Fruit fly (Drosophila melanogaster): ENCODE data around the gene hzg.

Gene hzg

DNA sequence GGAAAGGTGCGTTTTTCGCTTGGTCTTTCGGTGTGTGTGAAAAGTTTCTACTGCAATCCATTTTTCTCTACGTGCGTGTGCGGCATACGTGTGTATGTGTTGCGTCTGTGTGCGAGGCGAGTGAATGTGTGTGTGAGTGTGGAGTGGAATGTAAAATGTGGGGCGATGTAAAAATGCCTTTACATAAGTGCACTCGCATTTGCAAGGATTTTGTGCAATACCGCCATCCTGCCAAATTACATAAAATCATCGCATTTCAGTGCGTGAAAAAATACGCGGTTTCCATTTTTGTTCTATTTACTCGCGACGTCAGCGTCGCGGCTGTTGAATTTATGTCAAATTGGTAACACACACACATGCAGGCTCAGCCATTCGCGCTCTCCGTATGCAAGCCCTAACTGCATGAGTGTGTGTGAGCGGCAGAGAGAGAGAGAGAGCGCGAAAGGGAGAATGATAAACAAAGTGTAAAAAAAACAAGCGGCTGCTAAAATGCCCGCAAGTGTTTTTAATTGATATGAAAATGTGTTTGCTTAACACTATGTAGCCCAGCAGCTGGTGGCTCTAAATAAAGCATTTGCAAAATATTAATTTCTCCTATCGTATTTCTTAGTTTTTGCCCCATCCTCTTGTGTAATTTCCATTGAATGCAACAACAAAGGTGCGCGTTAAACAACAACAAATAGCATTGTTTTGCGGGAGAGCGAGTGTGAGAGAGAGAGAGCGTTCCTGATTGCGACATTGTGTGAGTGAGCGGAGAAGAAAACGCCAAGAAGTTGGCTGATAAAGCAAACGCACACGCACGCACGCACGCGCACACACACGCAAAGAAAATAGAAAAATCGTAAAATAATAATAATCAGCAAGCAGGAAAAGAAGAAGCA, 47.8 kb upstream of the hzg start (continued):
- TF ChIP-seq B-H1 (GFP tag; IDR thresholded peaks at IDR 0.05) (no peak), CG4360 (GFP tag; IDR thresholded peaks at IDR 0.05) (peak; percentile 89), unc-4 (GFP tag; IDR thresholded peaks at IDR 0.05; ENCODE audit: partially characterized antibody) (no peak), bsh (GFP tag; optimal IDR thresholded peaks at IDR 0.05) (peak in 1 of 2 experiments; percentile 18), YL-1 (GFP tag; optimal IDR thresholded peaks at IDR 0.05) (peak; percentile 12), ewg (GFP tag; optimal IDR thresholded peaks at IDR 0.05) (peak; percentile 31), CG10654 (GFP tag; optimal IDR thresholded peaks at IDR 0.05) (no peak), knrl (GFP tag; IDR thresholded peaks at IDR 0.05; ENCODE audit: partially characterized antibody) (peak; percentile 33; the same call in 2 of the 3 replicates), nmo (GFP tag; optimal IDR thresholded peaks at IDR 0.05) (peak; percentile 30), tna (GFP tag; IDR thresholded peaks at IDR 0.05; ENCODE audit: partially characterized antibody) (no peak), gt (GFP tag; IDR thresholded peaks at IDR 0.05) (no peak), zfh1 (GFP tag; IDR thresholded peaks at IDR 0.05) (no peak), Dfd (GFP tag; optimal IDR thresholded peaks at IDR 0.05) (peak; percentile 4 to 96), sens (GFP tag) (peak; percentile 80), nom (GFP tag; optimal IDR thresholded peaks at IDR 0.05) (peak; percentile 36), Pdp1 (GFP tag; optimal IDR thresholded peaks at IDR 0.05) (peak in 1 of 2 experiments; percentile 78), hbn (GFP tag; IDR thresholded peaks at IDR 0.05; ENCODE audit: partially characterized antibody) (no peak; the same call in 1 of the 2 replicates), CG17385 (GFP tag; optimal IDR thresholded peaks at IDR 0.05) (peak; percentile 87), CG12104 (GFP tag; optimal IDR thresholded peaks at IDR 0.05) (peak; percentile 6), nerfin-1 (tag; optimal IDR thresholded peaks at IDR 0.05) (peak; percentile 97), CG6813 (GFP tag; optimal IDR thresholded peaks at IDR 0.05) (peak; percentile 45), Elba2 (GFP tag; optimal IDR thresholded peaks at IDR 0.05) (peak; percentile 28), trem (tag; optimal IDR thresholded peaks at IDR 0.05) (no peak), tio (GFP tag; optimal IDR thresholded peaks at IDR 0.05) (no peak), Hr51 (GFP tag; optimal IDR thresholded peaks at IDR 0.05) (no peak), CG9727 (GFP tag; optimal IDR thresholded peaks at IDR 0.05) (peak; percentile 7), CkIIα-i1 (GFP tag; IDR thresholded peaks at IDR 0.05) (no peak), CG11247 (GFP tag; IDR thresholded peaks at IDR 0.05) (no peak), kah (GFP tag; optimal IDR thresholded peaks at IDR 0.05) (peak; percentile 39), CG4707 (GFP tag; optimal IDR thresholded peaks at IDR 0.05) (no peak), CG12299 (tag; optimal IDR thresholded peaks at IDR 0.05) (peak; percentile 19), NfI (GFP tag; optimal IDR thresholded peaks at IDR 0.05) (no peak), Trl (optimal IDR thresholded peaks at IDR 0.05) (peak; percentile 88 to 99), Trl (GFP tag; optimal IDR thresholded peaks at IDR 0.05) (peak; percentile 37), crp (GFP tag; optimal IDR thresholded peaks at IDR 0.05) (no peak), Aef1 (GFP tag; IDR thresholded peaks at IDR 0.05) (peak; percentile 32; the same call in 2 of the 3 replicates)

DNA sequence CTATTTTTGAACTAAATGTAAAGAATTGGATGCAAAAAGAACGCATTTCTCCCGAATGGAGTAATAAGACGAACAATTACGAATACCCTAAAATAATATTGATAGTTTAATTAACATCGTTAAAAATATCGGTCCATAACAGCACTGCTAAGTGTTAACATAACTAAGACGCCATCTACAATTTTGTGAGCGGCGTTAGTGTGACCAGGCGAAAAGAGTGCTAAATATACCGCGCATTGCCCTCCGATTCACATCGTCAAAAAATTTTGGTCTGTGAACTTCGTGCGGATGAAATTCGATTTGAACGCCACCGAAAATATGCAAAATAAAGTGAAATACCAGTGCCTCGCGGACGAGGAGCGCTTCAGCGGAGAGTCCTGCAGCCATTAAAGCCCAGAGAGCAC, 47.2 kb upstream of the hzg start, which contains the start of gene Mbs:
Gene Mbs, plus strand, starts transcription at position 241 of the 404 bp plus-strand sequence.
- no peak for TF ChIP-seq ash1 (GFP tag; optimal IDR thresholded peaks at IDR 0.05)
- TF ChIP-seq lola (GFP tag; optimal IDR thresholded peaks at IDR 0.05), result no peak
- peak; percentile 50 for TF ChIP-seq CG34376 (GFP tag; optimal IDR thresholded peaks at IDR 0.05)
- TF ChIP-seq unpg (GFP tag; optimal IDR thresholded peaks at IDR 0.05), result peak; percentile 2
- TF ChIP-seq ap (GFP tag; IDR thresholded peaks at IDR 0.05), result no peak
- peak; percentile 62 for TF ChIP-seq MESR4 (GFP tag; optimal IDR thresholded peaks at IDR 0.05)
- no peak for TF ChIP-seq dm (GFP tag; optimal IDR thresholded peaks at IDR 0.05)
- no peak for TF ChIP-seq pum (GFP tag; optimal IDR thresholded peaks at IDR 0.05)
- no peak for TF ChIP-seq pros (GFP tag; optimal IDR thresholded peaks at IDR 0.05)
- no peak for TF ChIP-seq Optix (GFP tag; IDR thresholded peaks at IDR 0.05)
- TF ChIP-seq dimm (GFP tag; IDR thresholded peaks at IDR 0.05), result no peak
- peak; percentile 78 for TF ChIP-seq CG34224 (GFP tag; IDR thresholded peaks at IDR 0.05; ENCODE audit: partially characterized antibody)
- TF ChIP-seq zfh2 (GFP tag; optimal IDR thresholded peaks at IDR 0.05), result no peak
- TF ChIP-seq CG17385 (GFP tag; optimal IDR thresholded peaks at IDR 0.05), result no peak
